Worm (Caenorhabditis elegans) whole organism, young adult: ENCODE results near the gene R11F4.1.
A peak's percentile ranks its signal among the peaks of the same experiment; 100 is the strongest.

Source experiments
- B0336.3 ChIP-seq: fragments of 200-800 bp; sonication (Bioruptor generic); IDR thresholded peaks from 2 replicates; pipeline ENCODE4 v1.3.6; 2022; ENCODE audit warnings: missing genetic modification characterization, missing compliant biosample characterization
- C06A6.2 ChIP-seq: fragments of 200-800 bp; sonication (Bioruptor generic); conservative IDR thresholded peaks from 2 replicates; pipeline ENCODE4 v1.3.6; 2022; ENCODE audit warnings: missing genetic modification characterization, missing compliant biosample characterization
- F22D6.2 ChIP-seq: sonication (generic microtip); optimal IDR thresholded peaks from 2 replicates; lab custom pipeline; 2016; ENCODE audit warnings: mild to moderate bottlenecking, missing genetic modification characterization, missing compliant biosample characterization
- F23B12.7 ChIP-seq: sonication (generic microtip); optimal IDR thresholded peaks from 2 replicates; lab custom pipeline; 2017; ENCODE audit warnings: missing genetic modification characterization, mild to moderate bottlenecking, missing compliant biosample characterization, antibody characterized with exemption, moderate library complexity; ENCODE audit not compliant: insufficient read depth
- K11D2.4 ChIP-seq: fragments of 200-800 bp; sonication (Bioruptor generic); IDR thresholded peaks from 2 replicates; pipeline ENCODE4 v1.3.6; 2022; ENCODE audit warnings: missing genetic modification reagents, missing genetic modification characterization, missing compliant biosample characterization
- Y56A3A.18 ChIP-seq: fragments of 200-800 bp; sonication (Bioruptor generic); IDR thresholded peaks from 2 replicates; pipeline ENCODE4 v1.3.6; 2022; ENCODE audit warnings: missing genetic modification reagents, missing genetic modification characterization, missing compliant biosample characterization
- Y79H2A.3 ChIP-seq: fragments of 200-800 bp; sonication (Bioruptor generic); conservative IDR thresholded peaks from 2 replicates; pipeline ENCODE4 v1.3.6; 2022; ENCODE audit warnings: missing genetic modification reagents, missing genetic modification characterization, missing compliant biosample characterization
- akir-1 ChIP-seq: fragments of 200-800 bp; sonication (Bioruptor generic); optimal IDR thresholded peaks from 2 replicates; lab custom pipeline; 2018; ENCODE audit warnings: mild to moderate bottlenecking, missing genetic modification characterization, moderate library complexity, missing compliant biosample characterization
- atf-7 ChIP-seq: sonication (generic microtip); optimal IDR thresholded peaks from 2 replicates; lab custom pipeline; 2017; ENCODE audit warnings: mild to moderate bottlenecking, missing genetic modification characterization, missing compliant biosample characterization
- attf-5 ChIP-seq: fragments of 200-800 bp; sonication (Bioruptor generic); optimal IDR thresholded peaks from 2 replicates; lab custom pipeline; 2018; ENCODE audit warnings: mild to moderate bottlenecking, missing genetic modification characterization, missing compliant biosample characterization
- bed-1 ChIP-seq: fragments of 200-800 bp; sonication (Bioruptor generic); IDR thresholded peaks from 2 replicates; pipeline ENCODE4 v1.3.6; 2022; ENCODE audit warnings: missing genetic modification reagents, missing genetic modification characterization, missing compliant biosample characterization
- cebp-1 ChIP-seq, 2 experiments: fragments of 200-800 bp in 1 of 2; sonication (Bioruptor generic) in 1 of 2; sonication (generic microtip) in 1 of 2; IDR thresholded peaks in 1 of 2; optimal IDR thresholded peaks in 1 of 2; 2 replicates each; pipeline versions ENCODE4 v1.3.6 to Lab custom; 2017 to 2022; ENCODE audit warnings: missing compliant biosample characterization in 2 of 2, missing genetic modification characterization in 2 of 2, mild to moderate bottlenecking in 1 of 2, missing genetic modification reagents in 1 of 2, moderate library complexity in 1 of 2
- chd-7 ChIP-seq: sonication (generic microtip); optimal IDR thresholded peaks from 2 replicates; lab custom pipeline; 2016; ENCODE audit warnings: mild to moderate bottlenecking, missing genetic modification characterization, moderate library complexity, missing compliant biosample characterization
- die-1 ChIP-seq: sonication (generic microtip); optimal IDR thresholded peaks from 2 replicates; lab custom pipeline; 2016; ENCODE audit warnings: missing genotype, mild to moderate bottlenecking, missing genetic modification characterization, missing compliant biosample characterization
- dox-1 ChIP-seq: fragments of 200-800 bp; sonication (Bioruptor generic); IDR thresholded peaks from 2 replicates; pipeline ENCODE4 v1.3.6; 2022; ENCODE audit warnings: missing genetic modification reagents, missing genetic modification characterization, missing compliant biosample characterization
- dpl-1 ChIP-seq: fragments of 150-350 bp; optimal IDR thresholded peaks from 2 replicates; lab custom pipeline; 2014; ENCODE audit warnings: missing biosample characterization, missing genetic modification reagents, missing genetic modification characterization
- egrh-3 ChIP-seq: fragments of 200-800 bp; sonication (Bioruptor generic); IDR thresholded peaks from 2 replicates; pipeline ENCODE4 v1.3.6; 2022; ENCODE audit warnings: missing genetic modification reagents, missing genetic modification characterization, missing compliant biosample characterization
- ets-4 ChIP-seq: fragments of 200-800 bp; sonication (Bioruptor generic); optimal IDR thresholded peaks from 2 replicates; lab custom pipeline; 2018; ENCODE audit warnings: mild to moderate bottlenecking, missing genetic modification characterization, missing compliant biosample characterization
- hlh-12 ChIP-seq: sonication (generic microtip); optimal IDR thresholded peaks from 2 replicates; lab custom pipeline; 2016; ENCODE audit warnings: missing genetic modification characterization, missing compliant biosample characterization
- hmg-1.2 ChIP-seq: fragments of 200-800 bp; sonication (Bioruptor generic); IDR thresholded peaks from 2 replicates; pipeline ENCODE4 v1.3.6; 2022; ENCODE audit warnings: missing genetic modification reagents, missing genetic modification characterization, missing compliant biosample characterization
- let-607 ChIP-seq, 2 experiments: fragments of 200-800 bp in 1 of 2; sonication (Bioruptor generic) in 1 of 2; sonication (generic microtip) in 1 of 2; optimal IDR thresholded peaks; 2 replicates each; lab custom pipeline; 2016 to 2018; ENCODE audit warnings: mild to moderate bottlenecking in 2 of 2, missing compliant biosample characterization in 2 of 2, missing genetic modification characterization in 2 of 2, moderate library complexity in 2 of 2, missing genotype in 1 of 2
- lin-40 ChIP-seq: sonication (generic microtip); optimal IDR thresholded peaks from 2 replicates; lab custom pipeline; 2016; ENCODE audit warnings: missing genetic modification characterization, mild to moderate bottlenecking, missing compliant biosample characterization, missing genotype, missing genetic modification reagents
- lin-54 ChIP-seq: fragments of 200-800 bp; sonication (Bioruptor generic); optimal IDR thresholded peaks from 2 replicates; lab custom pipeline; 2018; ENCODE audit warnings: mild to moderate bottlenecking, missing genetic modification characterization, missing compliant biosample characterization
- lir-1 ChIP-seq: fragments of 200-800 bp; sonication (Bioruptor generic); conservative IDR thresholded peaks from 2 replicates; pipeline ENCODE4 v1.3.6; 2022; ENCODE audit warnings: missing genetic modification reagents, missing genetic modification characterization, missing compliant biosample characterization
- madf-10 ChIP-seq: sonication (generic microtip); optimal IDR thresholded peaks from 2 replicates; lab custom pipeline; 2016; ENCODE audit warnings: mild to moderate bottlenecking, missing genetic modification characterization, missing compliant biosample characterization
- madf-3 ChIP-seq: fragments of 200-800 bp; sonication (Bioruptor generic); IDR thresholded peaks from 2 replicates; pipeline ENCODE4 v1.3.6; 2022; ENCODE audit warnings: missing genetic modification reagents, missing genetic modification characterization, missing compliant biosample characterization
- mcd-1 ChIP-seq: fragments of 200-800 bp; sonication (Bioruptor generic); IDR thresholded peaks from 2 replicates; pipeline ENCODE4 v1.3.6; 2022; ENCODE audit warnings: missing genetic modification reagents, missing genetic modification characterization, missing compliant biosample characterization
- nfyb-1 ChIP-seq: fragments of 200-800 bp; sonication (Bioruptor generic); IDR thresholded peaks from 2 replicates; pipeline ENCODE4 v1.3.6; 2022; ENCODE audit warnings: missing genetic modification reagents, missing genetic modification characterization, missing compliant biosample characterization
- nhr-120 ChIP-seq: fragments of 200-800 bp; sonication (Bioruptor generic); IDR thresholded peaks from 2 replicates; pipeline ENCODE4 v1.3.6; 2022; ENCODE audit warnings: missing genetic modification characterization, missing compliant biosample characterization
- nhr-179 ChIP-seq: sonication (generic microtip); optimal IDR thresholded peaks from 2 replicates; lab custom pipeline; 2016; ENCODE audit warnings: mild to moderate bottlenecking, missing genetic modification characterization, missing compliant biosample characterization
- nhr-80 ChIP-seq: sonication (generic microtip); optimal IDR thresholded peaks from 2 replicates; lab custom pipeline; 2016; ENCODE audit warnings: missing genetic modification characterization, missing compliant biosample characterization
- nhr-90 ChIP-seq: sonication (generic microtip); optimal IDR thresholded peaks from 2 replicates; lab custom pipeline; 2016; ENCODE audit warnings: missing genotype, mild to moderate bottlenecking, missing genetic modification characterization, missing compliant biosample characterization
- snpc-1.3 ChIP-seq: sonication (generic microtip); optimal IDR thresholded peaks from 2 replicates; lab custom pipeline; 2017; ENCODE audit warnings: missing genetic modification characterization, mild to moderate bottlenecking, missing compliant biosample characterization, antibody characterized with exemption, moderate library complexity, missing genotype, missing genetic modification reagents; ENCODE audit not compliant: insufficient read depth
- snpc-4 ChIP-seq, 5 experiments: fragments of 150-350 bp in 1 of 5; sonication (generic microtip) in 4 of 5; optimal IDR thresholded peaks; 2 replicates each; lab custom pipeline; 2014 to 2018; ENCODE audit warnings: missing genetic modification characterization in 5 of 5, missing biosample characterization in 3 of 5, antibody characterized with exemption in 2 of 5, mild to moderate bottlenecking in 2 of 5, missing compliant biosample characterization in 2 of 5, missing genotype in 2 of 5, moderate library complexity in 2 of 5, missing genetic modification reagents in 1 of 5
- somi-1 ChIP-seq: fragments of 200-800 bp; sonication (Bioruptor generic); optimal IDR thresholded peaks from 2 replicates; lab custom pipeline; 2018; ENCODE audit warnings: mild to moderate bottlenecking, missing genetic modification characterization, missing compliant biosample characterization
- tbp1 ChIP-seq: fragments of 200-800 bp; sonication (Bioruptor generic); optimal IDR thresholded peaks from 2 replicates; lab custom pipeline; 2018; ENCODE audit warnings: mild to moderate bottlenecking, missing genetic modification characterization, missing compliant biosample characterization
- tlf-1 ChIP-seq: fragments of 200-800 bp; sonication (Bioruptor generic); optimal IDR thresholded peaks from 2 replicates; lab custom pipeline; 2018; ENCODE audit warnings: mild to moderate bottlenecking, missing genetic modification characterization, missing compliant biosample characterization
- zfh-2 ChIP-seq: fragments of 200-800 bp; sonication (Bioruptor generic); conservative IDR thresholded peaks from 2 replicates; pipeline ENCODE4 v1.3.6; 2022; ENCODE audit warnings: missing genetic modification reagents, missing genetic modification characterization, missing compliant biosample characterization
- ztf-22 ChIP-seq: fragments of 200-800 bp; sonication (Bioruptor generic); optimal IDR thresholded peaks from 2 replicates; lab custom pipeline; 2018; ENCODE audit warnings: mild to moderate bottlenecking, missing genetic modification characterization, moderate library complexity, missing compliant biosample characterization
- ztf-26 ChIP-seq: sonication (generic microtip); optimal IDR thresholded peaks from 2 replicates; lab custom pipeline; 2017; ENCODE audit warnings: missing genetic modification characterization, missing compliant biosample characterization
- ztf-3 ChIP-seq: fragments of 200-800 bp; sonication (Bioruptor generic); optimal IDR thresholded peaks from 2 replicates; lab custom pipeline; 2018; ENCODE audit warnings: mild to moderate bottlenecking, missing genetic modification characterization, missing compliant biosample characterization

The R11F4.1 gene

DNA sequence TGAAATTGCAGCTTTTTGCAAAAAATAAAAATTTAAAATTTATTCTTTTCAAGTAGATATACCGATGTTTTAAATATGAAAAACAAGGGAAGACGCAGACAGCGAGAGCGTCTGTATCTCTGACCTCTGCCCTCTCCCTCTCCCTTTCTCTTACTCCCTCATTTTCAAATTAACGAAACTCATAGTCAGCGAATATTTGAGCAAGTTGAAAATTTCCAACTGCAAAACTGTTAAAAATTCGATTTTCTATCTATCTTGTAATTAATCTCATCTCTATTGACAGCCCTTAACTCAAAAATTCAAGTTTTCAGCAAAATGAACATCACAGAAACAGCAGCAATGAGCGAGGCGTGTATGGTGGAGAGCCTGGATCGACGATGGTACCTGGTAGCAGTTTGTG lies 9.0 kb upstream of the R11F4.1 start, which contains the start of gene R11F4.2:
R11F4.2 (plus strand) TSS at position 301 of the 400 bp plus-strand sequence.
- TF ChIP-seq nfyb-1 (GFP tag; lab: Robert Waterston, UW) (no peak), lin-54 (no peak), Y79H2A.3 (GFP tag; lab: Robert Waterston, UW) (no peak), dpl-1 (GFP tag; lab: Kevin White, UChicago) (no peak)

DNA sequence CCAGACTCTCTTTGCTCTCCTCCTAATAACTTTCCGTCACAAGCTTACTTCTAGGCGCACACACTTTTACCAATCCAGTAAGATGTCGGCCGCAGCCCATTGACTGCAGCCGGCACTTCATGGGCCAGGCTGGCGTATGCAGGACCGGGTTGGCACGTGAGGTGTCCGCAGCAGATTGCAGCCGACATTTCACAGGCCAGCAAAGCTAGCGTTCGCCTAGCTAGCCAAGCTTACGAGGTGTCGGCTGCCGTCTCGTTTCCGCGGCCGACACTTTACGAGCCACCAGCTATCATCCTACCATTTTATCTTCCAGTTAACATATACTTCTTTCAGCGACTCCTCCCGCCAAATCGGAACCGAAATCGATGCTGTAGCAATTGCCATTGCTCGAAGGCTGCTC lies 6.1 kb upstream of the R11F4.1 start:
- TF ChIP-seq zfh-2 (GFP tag; lab: Robert Waterston, UW) (peak; percentile 80), nhr-120 (GFP tag; lab: Robert Waterston, UW) (no peak), egrh-3 (GFP tag; lab: Robert Waterston, UW) (peak; percentile 47; the same call in 1 of the 2 replicates)

DNA sequence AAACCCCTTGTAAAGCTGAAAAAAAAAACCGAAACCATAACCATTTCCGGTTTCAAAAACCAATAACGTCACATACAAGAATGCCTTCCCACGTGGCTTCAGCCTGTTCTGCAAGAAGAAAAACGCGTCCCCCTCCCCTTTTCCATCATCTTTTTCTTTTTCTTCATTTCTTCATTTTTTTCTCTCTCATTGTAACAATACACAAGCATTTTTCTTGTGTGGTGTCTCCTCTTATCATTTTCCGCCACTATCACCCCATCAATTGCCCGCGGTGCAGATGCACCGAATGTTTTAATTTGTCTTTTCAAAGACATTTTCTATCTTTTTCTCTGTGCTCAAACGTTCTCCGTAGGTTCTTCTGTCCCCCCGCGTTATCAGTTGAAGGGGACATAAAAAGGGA lies 2.5 kb upstream of the R11F4.1 start:
- peak; percentile 48 for TF ChIP-seq tlf-1 (GFP tag; lab: Kevin White, UChicago)
- peak; percentile 12 for TF ChIP-seq ets-4
- no peak for TF ChIP-seq madf-3 (GFP tag; lab: Robert Waterston, UW)
- peak; percentile 71 for TF ChIP-seq ztf-22 (GFP tag; lab: Kevin White, UChicago)
- TF ChIP-seq F22D6.2 = peak; percentile 93
- no peak for TF ChIP-seq nhr-179 (tag; lab: Kevin White, UChicago)
- peak; percentile 47 for TF ChIP-seq madf-10
- peak; percentile 59 for TF ChIP-seq nhr-90 (tag; lab: Kevin White, UChicago)
- peak in 1 of 2 experiments; percentile 24 for TF ChIP-seq let-607 (tag; optimal IDR thresholded peaks at IDR 0.05; lab: Kevin White, UChicago)
- peak; percentile 88 for TF ChIP-seq ztf-26
- TF ChIP-seq K11D2.4 (GFP tag; lab: Robert Waterston, UW) = peak; percentile 78
- peak; percentile 76 for TF ChIP-seq C06A6.2 (GFP tag; lab: Robert Waterston, UW)
- TF ChIP-seq attf-5 = peak; percentile 65
- no peak for TF ChIP-seq ztf-3
- TF ChIP-seq mcd-1 (GFP tag; lab: Robert Waterston, UW) = peak; percentile 18; the same call in 1 of the 2 replicates
- TF ChIP-seq die-1 (tag; lab: Kevin White, UChicago) = peak; percentile 18
- peak; percentile 1 for TF ChIP-seq chd-7
- TF ChIP-seq dox-1 (GFP tag; lab: Robert Waterston, UW) = peak; percentile 65
- TF ChIP-seq bed-1 (GFP tag; lab: Robert Waterston, UW) = no peak
- TF ChIP-seq B0336.3 = peak; percentile 69; the same call in 1 of the 2 replicates
- no peak for TF ChIP-seq akir-1 (GFP tag; lab: Kevin White, UChicago)
- peak; percentile 66 for TF ChIP-seq F23B12.7 (tag; lab: Kevin White, UChicago)
- TF ChIP-seq nfyb-1 (GFP tag; lab: Robert Waterston, UW) = peak; percentile 75
- TF ChIP-seq lin-40 = peak; percentile 86
- TF ChIP-seq hmg-1.2 = no peak
- peak; percentile 74 for TF ChIP-seq atf-7 (tag; lab: Kevin White, UChicago)
- 0 out of 2 replicates have a peak, but pooled peaks have one; percentile 20 for TF ChIP-seq cebp-1 (GFP tag; IDR thresholded peaks at IDR 0.05; lab: Robert Waterston, UW)
- TF ChIP-seq cebp-1 (tag; optimal IDR thresholded peaks at IDR 0.05; lab: Kevin White, UChicago) = peak; percentile 73
- TF ChIP-seq lin-54 = peak; percentile 8
- TF ChIP-seq tbp1 (GFP tag; lab: Kevin White, UChicago) = peak; percentile 61
- TF ChIP-seq snpc-4 (GFP tag; optimal IDR thresholded peaks at IDR 0.05; lab: Kevin White, UChicago) = no peak
- peak in 2 of 4 experiments; percentile 6 to 25 for TF ChIP-seq snpc-4 (tag; optimal IDR thresholded peaks at IDR 0.05; lab: Kevin White, UChicago)
- peak; percentile 18; the same call in 1 of the 2 replicates for TF ChIP-seq lir-1 (GFP tag; lab: Robert Waterston, UW)
- peak; percentile 99 for TF ChIP-seq nhr-80 (tag; lab: Kevin White, UChicago)
- TF ChIP-seq snpc-1.3 = no peak
- peak; percentile 42; the same call in 1 of the 2 replicates for TF ChIP-seq Y56A3A.18 (GFP tag; lab: Robert Waterston, UW)
- peak; percentile 93 for TF ChIP-seq somi-1 (GFP tag; lab: Kevin White, UChicago)
- no peak for TF ChIP-seq hlh-12 (tag; lab: Kevin White, UChicago)
